Worm (Caenorhabditis elegans): ENCODE data around the gene slc-17.5.
A peak's percentile ranks its signal among the peaks of the same experiment; 100 is the strongest.

slc-17.5 gene

ce11 chrV:8247311-8248105 lies 37.2 kb downstream of the slc-17.5 start:
- TF ChIP-seq lin-14 (GFP tag; optimal IDR thresholded peaks at IDR 0.05), result peak; percentile 85
- peak; percentile 18 for TF ChIP-seq fkh-4 (tag; optimal IDR thresholded peaks at IDR 0.05; ENCODE audit: borderline replicate concordance)
- TF ChIP-seq ceh-82 (tag; optimal IDR thresholded peaks at IDR 0.05), result peak; percentile 47 to 55 (median 54)
- TF ChIP-seq hlh-4 (tag; optimal IDR thresholded peaks at IDR 0.05), result no peak
- TF ChIP-seq mdl-1 (tag; optimal IDR thresholded peaks at IDR 0.05), result peak in 1 of 2 experiments; percentile 9
- peak; percentile 62 for TF ChIP-seq xbp-1 (tag; optimal IDR thresholded peaks at IDR 0.05)
- TF ChIP-seq ceh-88 (GFP tag; IDR thresholded peaks at IDR 0.05), result no peak
- peak; percentile 95 for TF ChIP-seq rnt-1 (tag; optimal IDR thresholded peaks at IDR 0.05)
- peak; percentile 18 to 70 for TF ChIP-seq lsy-2 (tag; optimal IDR thresholded peaks at IDR 0.05)
- TF ChIP-seq lin-35 (GFP tag; optimal IDR thresholded peaks at IDR 0.05), result peak in 1 of 2 experiments; percentile 62
- TF ChIP-seq swsn-7 (tag; optimal IDR thresholded peaks at IDR 0.05), result peak; percentile 86
- TF ChIP-seq nhr-76 (tag; optimal IDR thresholded peaks at IDR 0.05), result peak; percentile 6
- TF ChIP-seq zip-4 (GFP tag; optimal IDR thresholded peaks at IDR 0.05), result peak; percentile 58
- peak in 2 of 3 experiments; percentile 19 to 24 for TF ChIP-seq dpl-1 (GFP tag; optimal IDR thresholded peaks at IDR 0.05)
- no peak for TF ChIP-seq unc-86 (tag; optimal IDR thresholded peaks at IDR 0.05)
- TF ChIP-seq lin-39 (tag; optimal IDR thresholded peaks at IDR 0.05), result peak; percentile 81
- TF ChIP-seq aly-2 (tag; optimal IDR thresholded peaks at IDR 0.05), result peak; percentile 73
- peak; percentile 19 for TF ChIP-seq C04F5.9 (tag; optimal IDR thresholded peaks at IDR 0.05)
- TF ChIP-seq pqm-1 (tag; optimal IDR thresholded peaks at IDR 0.05), result no peak
- peak; percentile 90 for TF ChIP-seq ama-1 (optimal IDR thresholded peaks at IDR 0.05)
- no peak for TF ChIP-seq unc-130 (tag; optimal IDR thresholded peaks at IDR 0.05)
- TF ChIP-seq zag-1 (tag; optimal IDR thresholded peaks at IDR 0.05), result no peak
- peak; percentile 99 for TF ChIP-seq snpc-4 (tag; optimal IDR thresholded peaks at IDR 0.05)
- peak; percentile 34 for TF ChIP-seq sup-37 (GFP tag; optimal IDR thresholded peaks at IDR 0.05)
- TF ChIP-seq isw-1 (GFP tag; IDR thresholded peaks at IDR 0.05), result no peak
- no peak for TF ChIP-seq ceh-63 (GFP tag; optimal IDR thresholded peaks at IDR 0.05)
- TF ChIP-seq fos-1 (tag; optimal IDR thresholded peaks at IDR 0.05), result peak; percentile 71
- TF ChIP-seq snu-23 (GFP tag; optimal IDR thresholded peaks at IDR 0.05), result peak; percentile 81
- peak in 3 of 6 experiments; percentile 50 to 76 (median 67) for TF ChIP-seq elt-3 (tag; optimal IDR thresholded peaks at IDR 0.05)
- TF ChIP-seq ztf-11 (tag; optimal IDR thresholded peaks at IDR 0.05), result peak in 1 of 2 experiments; percentile 46
- TF ChIP-seq hpl-2 (GFP tag; optimal IDR thresholded peaks at IDR 0.05), result peak; percentile 54
- TF ChIP-seq ztf-4 (tag; optimal IDR thresholded peaks at IDR 0.05), result peak; percentile 24
- no peak for TF ChIP-seq egl-27 (tag; optimal IDR thresholded peaks at IDR 0.05)
- TF ChIP-seq C16A3.4 (tag; optimal IDR thresholded peaks at IDR 0.05), result peak; percentile 13
- peak; percentile 88 for TF ChIP-seq nhr-19 (GFP tag; conservative IDR thresholded peaks at IDR 0.05)
- peak; percentile 68 for TF ChIP-seq mep-1 (tag; optimal IDR thresholded peaks at IDR 0.05)
- peak; percentile 66; the same call in 1 of the 2 replicates for TF ChIP-seq grh-1 (GFP tag; IDR thresholded peaks at IDR 0.05)
- no peak for TF ChIP-seq nhr-237 (tag; optimal IDR thresholded peaks at IDR 0.05)
- TF ChIP-seq dsc-1 (tag; optimal IDR thresholded peaks at IDR 0.05), result peak; percentile 67
- peak; percentile 24 for TF ChIP-seq aha-1 (tag; optimal IDR thresholded peaks at IDR 0.05)
- TF ChIP-seq jun-1 (tag; optimal IDR thresholded peaks at IDR 0.05), result peak; percentile 54
- peak; percentile 66 for TF ChIP-seq irx-1 (tag; optimal IDR thresholded peaks at IDR 0.05)
- TF ChIP-seq mab-9 (GFP tag; IDR thresholded peaks at IDR 0.05), result 0 out of 2 replicates have a peak, but pooled peaks have one; percentile 26
- no peak for TF ChIP-seq sptf-1 (tag; optimal IDR thresholded peaks at IDR 0.05)
- TF ChIP-seq efl-3 (GFP tag; optimal IDR thresholded peaks at IDR 0.05), result peak; percentile 36
- no peak for TF ChIP-seq ceh-90 (tag; optimal IDR thresholded peaks at IDR 0.05)
- peak; percentile 23 for TF ChIP-seq lir-3 (tag; optimal IDR thresholded peaks at IDR 0.05; ENCODE audit: poor library complexity)
- peak; percentile 90 for TF ChIP-seq nhr-47 (tag; optimal IDR thresholded peaks at IDR 0.05)
- no peak for TF ChIP-seq hlh-17 (GFP tag; optimal IDR thresholded peaks at IDR 0.05; ENCODE audit: borderline replicate concordance)
- TF ChIP-seq nhr-85 (tag), result peak; percentile 92
- TF ChIP-seq pax-3 (tag; optimal IDR thresholded peaks at IDR 0.05), result no peak
